Fruit fly (Drosophila melanogaster): ENCODE measurements around the gene CG1208.
A peak's percentile ranks its signal among the peaks of the same experiment; 100 is the strongest.

The CG1208 gene

DNA sequence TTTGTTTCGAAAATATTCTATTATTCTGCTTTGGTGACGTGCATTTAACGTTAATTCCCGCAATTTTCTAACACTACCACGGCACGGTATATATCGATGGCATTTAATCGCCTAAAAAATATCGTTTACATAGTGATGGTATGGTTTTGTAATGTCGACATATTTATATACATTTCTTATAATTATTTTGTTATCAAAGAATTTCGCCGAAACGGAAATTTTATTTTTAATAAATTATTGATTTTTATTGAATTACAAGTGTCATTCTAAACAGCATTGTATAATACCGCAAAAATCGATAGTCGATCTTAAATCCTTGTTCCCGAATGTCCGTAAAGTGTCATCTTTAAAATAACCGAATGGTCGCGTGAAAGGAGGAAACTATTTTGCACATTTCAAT lies 7.0 kb upstream of the CG1208 start, which contains the start of the genes Sec20 and dgrn (continued):
- TF ChIP-seq lilli (GFP tag; optimal IDR thresholded peaks at IDR 0.05) (peak; percentile 76), zen (tag; optimal IDR thresholded peaks at IDR 0.05) (peak; percentile 69), vnd (GFP tag; IDR thresholded peaks at IDR 0.05; ENCODE audit: partially characterized antibody) (peak; percentile 94), peb (GFP tag; IDR thresholded peaks at IDR 0.05) (no peak), CG4707 (GFP tag; optimal IDR thresholded peaks at IDR 0.05) (no peak), CG7271 (tag; optimal IDR thresholded peaks at IDR 0.05) (peak; percentile 50), ro (GFP tag; IDR thresholded peaks at IDR 0.05) (no peak), unpg (GFP tag; optimal IDR thresholded peaks at IDR 0.05) (peak; percentile 62), CG3407 (GFP tag; optimal IDR thresholded peaks at IDR 0.05) (peak; percentile 25), slp2 (GFP tag; optimal IDR thresholded peaks at IDR 0.05) (no peak), sob (GFP tag; IDR thresholded peaks at IDR 0.05) (peak; percentile 74), E2f2 (GFP tag; IDR thresholded peaks at IDR 0.05) (peak; percentile 69), Mad (GFP tag; optimal IDR thresholded peaks at IDR 0.05) (peak; percentile 48), MTF-1 (GFP tag; optimal IDR thresholded peaks at IDR 0.05; ENCODE audit: borderline replicate concordance) (no peak), Abd-B (GFP tag; optimal IDR thresholded peaks at IDR 0.05) (peak; percentile 60), CG6791 (GFP tag; IDR thresholded peaks at IDR 0.05; ENCODE audit: partially characterized antibody) (peak; percentile 92), gfzf (GFP tag; optimal IDR thresholded peaks at IDR 0.05) (peak; percentile 50), ci (GFP tag; IDR thresholded peaks at IDR 0.05) (peak; percentile 39; the same call in 1 of the 3 replicates), CG9876 (GFP tag; optimal IDR thresholded peaks at IDR 0.05) (no peak), Hmr (GFP tag; optimal IDR thresholded peaks at IDR 0.05) (peak; percentile 70), salm (tag; optimal IDR thresholded peaks at IDR 0.05) (no peak), CG30431 (GFP tag; optimal IDR thresholded peaks at IDR 0.05) (no peak), knrl (GFP tag; IDR thresholded peaks at IDR 0.05; ENCODE audit: partially characterized antibody) (peak; percentile 97), CG4424 (GFP tag; optimal IDR thresholded peaks at IDR 0.05) (peak; percentile 74), hth (optimal IDR thresholded peaks at IDR 0.05) (no peak), phol (tag; optimal IDR thresholded peaks at IDR 0.05) (peak; percentile 87), odd (GFP tag; optimal IDR thresholded peaks at IDR 0.05) (no peak), tin (GFP tag; optimal IDR thresholded peaks at IDR 0.05) (peak; percentile 65), nmo (GFP tag; optimal IDR thresholded peaks at IDR 0.05) (peak; percentile 83), HLH54F (GFP tag; optimal IDR thresholded peaks at IDR 0.05) (peak; percentile 23), Nf-YC (tag; optimal IDR thresholded peaks at IDR 0.05) (peak; percentile 66), CG11723 (GFP tag; optimal IDR thresholded peaks at IDR 0.05) (peak; percentile 19), CG15269 (tag; optimal IDR thresholded peaks at IDR 0.05) (peak; percentile 62), CG2116 (GFP tag; optimal IDR thresholded peaks at IDR 0.05) (peak; percentile 81), stc (GFP tag; IDR thresholded peaks at IDR 0.05) (peak; percentile 43; the same call in 1 of the 2 replicates), CG18764 (GFP tag; optimal IDR thresholded peaks at IDR 0.05) (peak; percentile 63), repo (GFP tag; optimal IDR thresholded peaks at IDR 0.05) (no peak), Blimp-1 (GFP tag; optimal IDR thresholded peaks at IDR 0.05) (peak; percentile 61), gsb-n (tag; optimal IDR thresholded peaks at IDR 0.05) (no peak), Xbp1 (GFP tag; optimal IDR thresholded peaks at IDR 0.05) (peak; percentile 82), CG3065 (GFP tag; optimal IDR thresholded peaks at IDR 0.05) (peak; percentile 42), Hmx (GFP tag; optimal IDR thresholded peaks at IDR 0.05) (no peak), CG11560 (tag; IDR thresholded peaks at IDR 0.05) (no peak), D19B (GFP tag; optimal IDR thresholded peaks at IDR 0.05) (peak; percentile 38), HLH3B (GFP tag; IDR thresholded peaks at IDR 0.05) (peak; percentile 61), CG7839 (tag; optimal IDR thresholded peaks at IDR 0.05) (peak; percentile 62), CG4820 (GFP tag; optimal IDR thresholded peaks at IDR 0.05) (peak; percentile 57), CG2875 (GFP tag; optimal IDR thresholded peaks at IDR 0.05) (no peak), Aef1 (GFP tag; IDR thresholded peaks at IDR 0.05) (peak; percentile 52; the same call in 2 of the 3 replicates), CG11247 (GFP tag; IDR thresholded peaks at IDR 0.05) (peak; percentile 74), seq (GFP tag; IDR thresholded peaks at IDR 0.05) (no peak)
